Fruit fly (Drosophila melanogaster) whole organism, prepupa: ENCODE data around the gene CG8236.

Source experiments
- CG3919 ChIP-seq: fragments of 200-800 bp; sonication (Bioruptor generic); optimal IDR thresholded peaks from 3 replicates; lab custom pipeline; 2016; ENCODE audit warnings: missing biosample characterization, missing genetic modification characterization
- CG6808 ChIP-seq: fragments of 200-800 bp; sonication (Bioruptor generic); optimal IDR thresholded peaks from 3 replicates; lab custom pipeline; 2017; ENCODE audit warnings: missing biosample characterization, missing genetic modification characterization, mild to moderate bottlenecking, moderate library complexity, missing genetic modification reagents
- CG8119 ChIP-seq: fragments of 200-800 bp; sonication (Bioruptor generic); IDR thresholded peaks from 3 replicates; pipeline ENCODE4 v1.3.6; 2022; ENCODE audit warnings: missing biosample characterization, missing genetic modification characterization
- CG8319 ChIP-seq: fragments of 200-800 bp; sonication (Bioruptor generic); optimal IDR thresholded peaks from 3 replicates; lab custom pipeline; 2016; ENCODE audit warnings: missing biosample characterization, missing genetic modification characterization
- CG9139 ChIP-seq: fragments of 200-800 bp; sonication (Bioruptor generic); optimal IDR thresholded peaks from 3 replicates; lab custom pipeline; 2017; ENCODE audit warnings: missing biosample characterization, mild to moderate bottlenecking, missing genetic modification characterization
- Ets21C ChIP-seq: fragments of 200-800 bp; sonication (Bioruptor generic); optimal IDR thresholded peaks from 3 replicates; lab custom pipeline; 2016; ENCODE audit warnings: missing biosample characterization, missing genetic modification characterization
- Hr38 ChIP-seq: sonication (Bioruptor generic); optimal IDR thresholded peaks from 2 replicates; lab custom pipeline; 2016; ENCODE audit warnings: missing biosample characterization, missing genetic modification characterization
- Lpt ChIP-seq: fragments of 200-800 bp; sonication (Bioruptor generic); optimal IDR thresholded peaks from 3 replicates; lab custom pipeline; 2016; ENCODE audit warnings: missing biosample characterization, missing genetic modification characterization
- Met ChIP-seq: fragments of 200-800 bp; sonication (Bioruptor generic); optimal IDR thresholded peaks from 3 replicates; lab custom pipeline; 2016; ENCODE audit warnings: missing biosample characterization, missing genetic modification characterization
- Sox102F ChIP-seq: fragments of 200-800 bp; sonication (Bioruptor generic); optimal IDR thresholded peaks from 2 replicates; lab custom pipeline; 2016; ENCODE audit warnings: missing biosample characterization, mild to moderate bottlenecking, missing genetic modification characterization
- dsx ChIP-seq: fragments of 200-800 bp; optimal IDR thresholded peaks from 3 replicates; lab custom pipeline; 2019; ENCODE audit warnings: missing biosample characterization, mild to moderate bottlenecking, missing genetic modification characterization, moderate library complexity; ENCODE audit not compliant: poor library complexity, severe bottlenecking
- eg ChIP-seq: fragments of 200-800 bp; sonication (Bioruptor generic); IDR thresholded peaks from 3 replicates; pipeline ENCODE4 v1.3.6; 2022; ENCODE audit warnings: missing biosample characterization, missing genetic modification characterization
- lz ChIP-seq: fragments of 200-800 bp; sonication (Bioruptor generic); optimal IDR thresholded peaks from 3 replicates; lab custom pipeline; 2016; ENCODE audit warnings: missing biosample characterization, missing genetic modification characterization
- net ChIP-seq: fragments of 200-800 bp; sonication (Bioruptor generic); optimal IDR thresholded peaks from 3 replicates; lab custom pipeline; 2016; ENCODE audit warnings: missing biosample characterization, missing genetic modification characterization

The CG8236 gene

DNA sequence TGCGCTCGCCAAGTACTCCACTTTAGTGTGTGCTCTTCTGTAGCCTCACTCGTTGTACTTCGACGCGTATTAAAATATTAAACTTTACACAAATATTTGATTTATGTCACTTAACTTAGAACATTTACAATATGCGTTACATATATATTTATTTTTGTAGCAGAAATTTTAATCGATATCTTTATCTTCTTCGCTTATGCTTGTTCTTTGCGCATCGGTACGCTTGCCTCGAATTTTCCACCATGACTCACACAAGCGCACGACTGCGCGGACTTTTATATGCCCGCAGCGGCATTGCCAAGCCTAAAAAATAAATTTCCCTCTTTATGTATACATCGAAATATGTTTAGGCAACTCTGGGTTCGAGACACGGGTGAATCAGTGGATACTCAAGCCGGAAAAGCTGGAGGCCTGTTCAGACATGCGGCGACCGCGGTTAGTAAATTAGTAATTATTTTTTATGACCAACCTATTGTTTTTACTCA lies 51.3 kb downstream of the CG8236 start, which contains the start of gene aqz (continued):
- TF ChIP-seq CG8119 (GFP tag; lab: Robert Waterston, UW) (no peak), CG8319 (GFP tag; lab: Kevin White, UChicago) (no peak), Hr38 (GFP tag; lab: Kevin White, UChicago) (no peak), net (peak; percentile 55), CG3919 (peak; percentile 45), Lpt (GFP tag; lab: Kevin White, UChicago) (peak; percentile 22), Sox102F (peak; percentile 56), CG6808 (peak; percentile 21), Met (GFP tag; lab: Kevin White, UChicago) (peak; percentile 46), lz (GFP tag; lab: Kevin White, UChicago) (peak; percentile 11), dsx (peak; percentile 49), CG9139 (GFP tag; lab: Kevin White, UChicago) (peak; percentile 70), eg (GFP tag; lab: Robert Waterston, UW) (peak; percentile 57; the same call in 2 of the 3 replicates), Ets21C (GFP tag; lab: Kevin White, UChicago) (peak; percentile 28)
